Worm (Caenorhabditis elegans) whole organism, early embryonic: ENCODE measurements around the gene clec-134.
A peak's percentile ranks its signal among the peaks of the same experiment; 100 is the strongest.

Experiments used
- B0310.2 ChIP-seq: sonication (generic microtip); optimal IDR thresholded peaks from 2 replicates; lab custom pipeline; 2016; ENCODE audit warnings: mild to moderate bottlenecking, missing genetic modification characterization, missing compliant biosample characterization
- F13C5.2 ChIP-seq: sonication (generic microtip); optimal IDR thresholded peaks from 2 replicates; lab custom pipeline; 2017; ENCODE audit warnings: mild to moderate bottlenecking, missing genetic modification characterization, inconsistent platforms, missing compliant biosample characterization
- aly-1 ChIP-seq: sonication (generic microtip); optimal IDR thresholded peaks from 2 replicates; lab custom pipeline; 2016; ENCODE audit warnings: missing genetic modification characterization, missing compliant biosample characterization
- ama-1 ChIP-seq: fragments of 150-350 bp; optimal IDR thresholded peaks from 2 replicates; lab custom pipeline; 2014
- ceh-13 ChIP-seq: fragments of 200-800 bp; sonication (Bioruptor generic); optimal IDR thresholded peaks from 2 replicates; lab custom pipeline; 2018; ENCODE audit warnings: mild to moderate bottlenecking, missing genetic modification characterization, missing compliant biosample characterization
- ceh-36 ChIP-seq: sonication (generic microtip); optimal IDR thresholded peaks from 2 replicates; lab custom pipeline; 2016; ENCODE audit warnings: missing genetic modification characterization, inconsistent platforms, missing compliant biosample characterization
- ets-7 ChIP-seq: sonication (generic microtip); optimal IDR thresholded peaks from 2 replicates; lab custom pipeline; 2016; ENCODE audit warnings: missing genotype, missing genetic modification characterization, missing compliant biosample characterization
- flt-1 ChIP-seq: fragments of 200-800 bp; sonication (Bioruptor generic); IDR thresholded peaks from 2 replicates; pipeline ENCODE4 v1.3.6; 2022; ENCODE audit warnings: missing genetic modification characterization, missing compliant biosample characterization
- hmbx-1 ChIP-seq: sonication (generic microtip); optimal IDR thresholded peaks from 2 replicates; lab custom pipeline; 2016; ENCODE audit warnings: mild to moderate bottlenecking, missing genetic modification characterization, missing compliant biosample characterization
- hmg-4 ChIP-seq: fragments of 200-800 bp; sonication (Bioruptor generic); optimal IDR thresholded peaks from 2 replicates; lab custom pipeline; 2018; ENCODE audit warnings: mild to moderate bottlenecking, missing genetic modification characterization, missing compliant biosample characterization
- hnd-1 ChIP-seq: sonication (generic microtip); optimal IDR thresholded peaks from 2 replicates; lab custom pipeline; 2016; ENCODE audit warnings: missing genetic modification characterization, missing compliant biosample characterization
- pes-1 ChIP-seq: fragments of 200-800 bp; sonication (Bioruptor generic); IDR thresholded peaks from 2 replicates; pipeline ENCODE4 v1.3.6; 2022; ENCODE audit warnings: missing genetic modification reagents, missing genetic modification characterization, missing compliant biosample characterization
- scrt-1 ChIP-seq: fragments of 200-800 bp; sonication (Bioruptor generic); IDR thresholded peaks from 2 replicates; pipeline ENCODE4 v1.3.6; 2022; ENCODE audit warnings: missing genetic modification characterization, missing compliant biosample characterization
- sea-1 ChIP-seq: fragments of 200-800 bp; sonication (Bioruptor generic); conservative IDR thresholded peaks from 2 replicates; pipeline ENCODE4 v1.3.6; 2022; ENCODE audit warnings: missing genetic modification characterization, missing compliant biosample characterization
- tbx-11 ChIP-seq: fragments of 200-800 bp; sonication (Bioruptor generic); IDR thresholded peaks from 2 replicates; pipeline ENCODE4 v1.3.6; 2022; ENCODE audit warnings: missing genetic modification characterization, missing compliant biosample characterization
- tbx-37 ChIP-seq: fragments of 200-800 bp; sonication (Bioruptor generic); conservative IDR thresholded peaks from 2 replicates; pipeline ENCODE4 v1.3.6; 2022; ENCODE audit warnings: missing genetic modification reagents, missing genetic modification characterization, missing compliant biosample characterization
- tra-4 ChIP-seq: sonication (generic microtip); optimal IDR thresholded peaks from 2 replicates; lab custom pipeline; 2017; ENCODE audit warnings: missing genetic modification characterization, missing compliant biosample characterization

clec-134 gene

DNA sequence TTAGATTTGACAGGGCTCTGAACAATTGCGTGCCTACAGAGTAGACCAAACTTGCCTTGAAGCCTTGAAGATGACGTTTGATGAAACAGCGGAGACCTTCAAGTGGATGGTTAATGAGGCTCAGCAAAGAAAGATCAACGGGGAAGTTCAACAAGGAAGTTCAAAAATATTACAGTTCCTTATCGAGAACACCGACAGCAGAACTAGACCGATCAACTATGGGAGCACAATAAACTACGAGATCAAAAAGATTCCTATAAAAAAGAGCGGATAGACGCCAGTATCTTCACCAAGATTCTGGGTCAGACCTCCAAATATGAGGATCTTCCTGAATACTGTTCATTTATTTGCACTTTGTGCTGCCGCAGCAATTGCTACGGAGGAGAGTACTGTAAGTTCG lies at the start of gene clec-134:
Gene clec-134 (plus strand): TSS at position 301 of the 400 bp plus-strand sequence.
- no peak for TF ChIP-seq aly-1
- no peak for TF ChIP-seq scrt-1 (GFP tag; lab: Robert Waterston, UW)
- TF ChIP-seq ets-7 (tag; lab: Kevin White, UChicago) = no peak
- no peak for TF ChIP-seq tra-4
- TF ChIP-seq tbx-11 = no peak
- no peak for TF ChIP-seq ceh-13 (GFP tag; lab: Kevin White, UChicago)
- no peak for TF ChIP-seq tbx-37 (GFP tag; lab: Robert Waterston, UW)
- TF ChIP-seq hmg-4 = no peak

ce11 chrII:3540151-3540550 lies 39.7 kb upstream of the clec-134 start:
- TF ChIP-seq sea-1 (no peak), flt-1 (GFP tag; lab: Robert Waterston, UW) (no peak), hnd-1 (tag; lab: Kevin White, UChicago) (no peak), tbx-11 (no peak), tbx-37 (GFP tag; lab: Robert Waterston, UW) (no peak), hmbx-1 (tag; lab: Kevin White, UChicago) (no peak), pes-1 (GFP tag; lab: Robert Waterston, UW) (no peak), scrt-1 (GFP tag; lab: Robert Waterston, UW) (no peak), B0310.2 (tag; lab: Kevin White, UChicago) (no peak), ceh-36 (no peak), ama-1 (no peak), tra-4 (no peak), ceh-13 (GFP tag; lab: Kevin White, UChicago) (no peak)

DNA sequence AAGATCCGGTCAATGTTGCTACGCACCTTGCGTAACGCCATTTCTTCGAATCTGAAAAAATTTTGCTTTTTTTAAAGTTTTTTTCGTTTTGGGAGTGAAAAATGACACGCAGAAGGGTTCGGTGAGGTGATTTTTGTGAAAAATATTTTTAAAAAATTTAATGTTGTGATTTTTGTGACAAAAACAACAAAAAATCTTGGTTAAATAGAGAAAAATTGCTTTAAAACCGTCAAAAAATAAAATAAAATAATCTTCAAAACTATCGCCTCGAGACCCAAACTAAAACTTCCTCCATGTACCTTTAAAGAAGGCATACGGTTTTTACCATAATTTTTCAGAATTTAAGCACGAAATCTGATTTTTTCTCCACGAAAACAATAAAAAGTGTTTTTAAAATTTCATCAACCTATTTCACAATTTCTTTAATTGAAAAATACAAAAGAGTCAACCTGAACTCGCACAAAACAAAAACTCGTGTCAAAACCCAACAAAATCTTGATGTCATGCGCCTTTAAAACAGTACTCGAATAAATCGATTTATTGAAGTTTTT lies 33.4 kb upstream of the clec-134 start, which contains the start of gene apd-3:
Gene apd-3 (minus strand): TSS at position 51 of the 551 bp plus-strand sequence.
- TF ChIP-seq hmg-4 = no peak
- TF ChIP-seq hmbx-1 (tag; lab: Kevin White, UChicago) = no peak
- TF ChIP-seq ama-1 = no peak
- TF ChIP-seq aly-1 = no peak
- no peak for TF ChIP-seq ceh-13 (GFP tag; lab: Kevin White, UChicago)
- no peak for TF ChIP-seq B0310.2 (tag; lab: Kevin White, UChicago)
- TF ChIP-seq hnd-1 (tag; lab: Kevin White, UChicago) = no peak
- no peak for TF ChIP-seq tbx-37 (GFP tag; lab: Robert Waterston, UW)
- TF ChIP-seq scrt-1 (GFP tag; lab: Robert Waterston, UW) = no peak
- TF ChIP-seq F13C5.2 (tag; lab: Kevin White, UChicago) = no peak
- no peak for TF ChIP-seq pes-1 (GFP tag; lab: Robert Waterston, UW)
- no peak for TF ChIP-seq ets-7 (tag; lab: Kevin White, UChicago)
- TF ChIP-seq flt-1 (GFP tag; lab: Robert Waterston, UW) = no peak
- TF ChIP-seq tra-4 = no peak
- no peak for TF ChIP-seq ceh-36
- TF ChIP-seq tbx-11 = no peak
- TF ChIP-seq sea-1 = no peak

- no peak for TF ChIP-seq ama-1
- 0 out of 2 replicates have a peak, but pooled peaks have one; percentile 6 for TF ChIP-seq tbx-37 (GFP tag; lab: Robert Waterston, UW)
- TF ChIP-seq hmg-4 = peak; percentile 54
Measured at ce11 chrII:3547282-3547681, 32.6 kb upstream of the clec-134 start.

- no peak for TF ChIP-seq sea-1
- no peak for TF ChIP-seq tbx-37 (GFP tag; lab: Robert Waterston, UW)
- TF ChIP-seq hnd-1 (tag; lab: Kevin White, UChicago) = no peak
- no peak for TF ChIP-seq ceh-13 (GFP tag; lab: Kevin White, UChicago)
- TF ChIP-seq hmbx-1 (tag; lab: Kevin White, UChicago) = no peak
- TF ChIP-seq flt-1 (GFP tag; lab: Robert Waterston, UW) = no peak
- no peak for TF ChIP-seq tbx-11
- no peak for TF ChIP-seq scrt-1 (GFP tag; lab: Robert Waterston, UW)
Measured at ce11 chrII:3550352-3550751, 29.5 kb upstream of the clec-134 start, which contains the start of gene W10G11.19. TSS of gene W10G11.19 (plus strand) at chrII:3550652.

- TF ChIP-seq F13C5.2 (tag; lab: Kevin White, UChicago) (peak; percentile 40), B0310.2 (tag; lab: Kevin White, UChicago) (no peak)
Measured at ce11 chrII:3553453-3553852, 26.4 kb upstream of the clec-134 start, which contains the start of gene dnc-3. TSS of gene dnc-3 (plus strand) at chrII:3553724.

DNA sequence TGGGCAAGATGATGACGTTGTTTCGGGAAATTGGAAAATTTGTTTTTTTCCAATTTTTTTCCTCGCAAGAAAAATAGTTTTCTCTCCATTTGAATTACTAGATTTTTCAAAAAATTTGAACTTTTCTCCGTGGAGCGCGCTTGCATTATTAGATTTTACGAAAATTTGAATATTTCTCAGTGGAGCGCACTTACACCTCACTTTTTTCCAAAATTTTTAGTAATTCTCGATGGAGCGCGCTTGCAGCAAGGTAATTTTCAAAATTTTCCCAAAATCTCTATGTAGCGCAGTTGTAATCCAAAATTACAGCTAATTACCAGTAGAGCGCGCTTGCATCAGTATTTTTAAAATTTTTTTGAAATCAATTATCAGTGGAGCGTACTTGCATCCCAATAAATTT lies 25.2 kb upstream of the clec-134 start:
- TF ChIP-seq ama-1 = no peak
- TF ChIP-seq flt-1 (GFP tag; lab: Robert Waterston, UW) = no peak
- no peak for TF ChIP-seq sea-1
- TF ChIP-seq hnd-1 (tag; lab: Kevin White, UChicago) = no peak
- TF ChIP-seq tbx-37 (GFP tag; lab: Robert Waterston, UW) = no peak
- no peak for TF ChIP-seq tra-4
- TF ChIP-seq hmbx-1 (tag; lab: Kevin White, UChicago) = no peak
- TF ChIP-seq B0310.2 (tag; lab: Kevin White, UChicago) = no peak
- no peak for TF ChIP-seq pes-1 (GFP tag; lab: Robert Waterston, UW)
- no peak for TF ChIP-seq ceh-13 (GFP tag; lab: Kevin White, UChicago)
- no peak for TF ChIP-seq ets-7 (tag; lab: Kevin White, UChicago)
- no peak for TF ChIP-seq aly-1
- TF ChIP-seq F13C5.2 (tag; lab: Kevin White, UChicago) = no peak
- TF ChIP-seq ceh-36 = no peak
- TF ChIP-seq tbx-11 = no peak
- no peak for TF ChIP-seq scrt-1 (GFP tag; lab: Robert Waterston, UW)
- TF ChIP-seq hmg-4 = no peak

DNA sequence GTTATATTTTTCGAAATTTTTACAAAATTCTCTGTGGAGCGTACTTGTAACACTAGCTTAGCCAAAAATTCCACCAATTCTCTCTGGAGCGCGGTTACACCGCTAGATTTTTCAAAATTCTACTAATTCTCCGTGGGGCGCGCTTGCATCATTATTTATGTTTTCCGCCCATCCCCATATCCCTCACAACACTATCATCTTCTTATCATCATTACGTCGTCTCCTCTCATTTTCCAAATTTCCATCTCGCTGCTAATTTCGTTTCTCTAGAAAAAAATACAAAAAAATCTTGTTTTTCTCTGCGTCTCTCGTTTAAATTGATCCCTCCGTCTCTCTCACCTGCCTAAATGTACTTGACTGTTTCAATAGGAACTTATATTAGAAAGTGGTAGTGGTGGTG lies 24.6 kb upstream of the clec-134 start:
- no peak for TF ChIP-seq tra-4
- TF ChIP-seq ama-1 = no peak
- no peak for TF ChIP-seq hmbx-1 (tag; lab: Kevin White, UChicago)
- TF ChIP-seq ceh-36 = no peak
- TF ChIP-seq B0310.2 (tag; lab: Kevin White, UChicago) = no peak
- no peak for TF ChIP-seq flt-1 (GFP tag; lab: Robert Waterston, UW)
- no peak for TF ChIP-seq hmg-4
- TF ChIP-seq aly-1 = no peak
- no peak for TF ChIP-seq hnd-1 (tag; lab: Kevin White, UChicago)
- no peak for TF ChIP-seq pes-1 (GFP tag; lab: Robert Waterston, UW)
